Worm (Caenorhabditis elegans) whole organism, young adult: ENCODE data around the gene cpg-8.

Experiments
- B0035.1 ChIP-seq: sonication (generic microtip); optimal IDR thresholded peaks from 2 replicates; lab custom pipeline; 2016; ENCODE audit warnings: missing genetic modification characterization, mild to moderate bottlenecking, missing compliant biosample characterization, missing genotype, missing genetic modification reagents
- B0261.1 ChIP-seq: sonication (generic microtip); optimal IDR thresholded peaks from 2 replicates; lab custom pipeline; 2016; ENCODE audit warnings: mild to moderate bottlenecking, missing genetic modification characterization, moderate library complexity, missing compliant biosample characterization
- B0336.3 ChIP-seq: fragments of 200-800 bp; sonication (Bioruptor generic); IDR thresholded peaks from 2 replicates; pipeline ENCODE4 v1.3.6; 2022; ENCODE audit warnings: missing genetic modification characterization, missing compliant biosample characterization
- C17E4.6 ChIP-seq: fragments of 200-800 bp; sonication (Bioruptor generic); IDR thresholded peaks from 2 replicates; pipeline ENCODE4 v1.3.6; 2022; ENCODE audit warnings: missing genetic modification reagents, missing genetic modification characterization, missing compliant biosample characterization
- F22D6.2 ChIP-seq: sonication (generic microtip); optimal IDR thresholded peaks from 2 replicates; lab custom pipeline; 2016; ENCODE audit warnings: mild to moderate bottlenecking, missing genetic modification characterization, missing compliant biosample characterization
- F57C9.4 ChIP-seq: sonication (generic microtip); optimal IDR thresholded peaks from 2 replicates; lab custom pipeline; 2017; ENCODE audit warnings: mild to moderate bottlenecking, missing genetic modification characterization, missing compliant biosample characterization
- K11D2.4 ChIP-seq: fragments of 200-800 bp; sonication (Bioruptor generic); IDR thresholded peaks from 2 replicates; pipeline ENCODE4 v1.3.6; 2022; ENCODE audit warnings: missing genetic modification reagents, missing genetic modification characterization, missing compliant biosample characterization
- K12H6.12 ChIP-seq: fragments of 200-800 bp; sonication (Bioruptor generic); optimal IDR thresholded peaks from 2 replicates; lab custom pipeline; 2018; ENCODE audit warnings: mild to moderate bottlenecking, missing genetic modification characterization, missing compliant biosample characterization
- T26A5.8 ChIP-seq: sonication (generic microtip); optimal IDR thresholded peaks from 2 replicates; lab custom pipeline; 2016; ENCODE audit warnings: missing genetic modification characterization, missing compliant biosample characterization
- Y56A3A.18 ChIP-seq: fragments of 200-800 bp; sonication (Bioruptor generic); IDR thresholded peaks from 2 replicates; pipeline ENCODE4 v1.3.6; 2022; ENCODE audit warnings: missing genetic modification reagents, missing genetic modification characterization, missing compliant biosample characterization
- Y79H2A.3 ChIP-seq: fragments of 200-800 bp; sonication (Bioruptor generic); conservative IDR thresholded peaks from 2 replicates; pipeline ENCODE4 v1.3.6; 2022; ENCODE audit warnings: missing genetic modification reagents, missing genetic modification characterization, missing compliant biosample characterization
- ZK185.1 ChIP-seq: sonication (generic microtip); optimal IDR thresholded peaks from 2 replicates; lab custom pipeline; 2016; ENCODE audit warnings: mild to moderate bottlenecking, missing genetic modification characterization, missing compliant biosample characterization; ENCODE audit not compliant: poor library complexity, severe bottlenecking
- ama-1 ChIP-seq, 3 experiments: fragments of 150-350 bp in 1 of 3; sonication (generic microtip) in 2 of 3; optimal IDR thresholded peaks; 2 replicates each; lab custom pipeline; 2014 to 2018; ENCODE audit warnings: missing biosample characterization in 2 of 3, missing genetic modification characterization in 2 of 3, missing genetic modification reagents in 2 of 3
- atf-7 ChIP-seq: sonication (generic microtip); optimal IDR thresholded peaks from 2 replicates; lab custom pipeline; 2017; ENCODE audit warnings: mild to moderate bottlenecking, missing genetic modification characterization, missing compliant biosample characterization
- attf-6 ChIP-seq: fragments of 200-800 bp; sonication (Bioruptor generic); IDR thresholded peaks from 2 replicates; pipeline ENCODE4 v1.3.6; 2022; ENCODE audit warnings: missing genetic modification reagents, missing genetic modification characterization, missing compliant biosample characterization
- cebp-1 ChIP-seq, 2 experiments: fragments of 200-800 bp in 1 of 2; sonication (Bioruptor generic) in 1 of 2; sonication (generic microtip) in 1 of 2; IDR thresholded peaks in 1 of 2; optimal IDR thresholded peaks in 1 of 2; 2 replicates each; pipeline versions ENCODE4 v1.3.6 to Lab custom; 2017 to 2022; ENCODE audit warnings: missing compliant biosample characterization in 2 of 2, missing genetic modification characterization in 2 of 2, mild to moderate bottlenecking in 1 of 2, missing genetic modification reagents in 1 of 2, moderate library complexity in 1 of 2
- cebp-2 ChIP-seq: fragments of 200-800 bp; sonication (Bioruptor generic); IDR thresholded peaks from 2 replicates; pipeline ENCODE4 v1.3.6; 2022; ENCODE audit warnings: missing genetic modification characterization, missing compliant biosample characterization
- ceh-100 ChIP-seq: fragments of 200-800 bp; sonication (Bioruptor generic); IDR thresholded peaks from 2 replicates; pipeline ENCODE4 v1.3.6; 2022; ENCODE audit warnings: missing genetic modification reagents, missing genetic modification characterization, missing compliant biosample characterization
- ceh-58 ChIP-seq: fragments of 200-800 bp; sonication (Bioruptor generic); IDR thresholded peaks from 2 replicates; pipeline ENCODE4 v1.3.6; 2022; ENCODE audit warnings: missing genetic modification characterization, missing compliant biosample characterization
- ceh-79 ChIP-seq: sonication (generic microtip); optimal IDR thresholded peaks from 2 replicates; lab custom pipeline; 2017; ENCODE audit warnings: mild to moderate bottlenecking, missing genetic modification characterization, missing compliant biosample characterization
- chd-7 ChIP-seq: sonication (generic microtip); optimal IDR thresholded peaks from 2 replicates; lab custom pipeline; 2016; ENCODE audit warnings: mild to moderate bottlenecking, missing genetic modification characterization, moderate library complexity, missing compliant biosample characterization
- die-1 ChIP-seq: sonication (generic microtip); optimal IDR thresholded peaks from 2 replicates; lab custom pipeline; 2016; ENCODE audit warnings: missing genotype, mild to moderate bottlenecking, missing genetic modification characterization, missing compliant biosample characterization
- efl-1 ChIP-seq: fragments of 150-350 bp; optimal IDR thresholded peaks from 2 replicates; lab custom pipeline; 2014; ENCODE audit warnings: missing biosample characterization, missing genetic modification reagents, missing genetic modification characterization
- egl-18 ChIP-seq: fragments of 200-800 bp; sonication (Bioruptor generic); IDR thresholded peaks from 2 replicates; pipeline ENCODE4 v1.3.6; 2022; ENCODE audit warnings: missing genetic modification reagents, missing genetic modification characterization, missing compliant biosample characterization
- ets-4 ChIP-seq: fragments of 200-800 bp; sonication (Bioruptor generic); optimal IDR thresholded peaks from 2 replicates; lab custom pipeline; 2018; ENCODE audit warnings: mild to moderate bottlenecking, missing genetic modification characterization, missing compliant biosample characterization
- fkh-3 ChIP-seq: sonication (generic microtip); optimal IDR thresholded peaks from 2 replicates; lab custom pipeline; 2016; ENCODE audit warnings: mild to moderate bottlenecking, missing genetic modification characterization, missing compliant biosample characterization
- hlh-26 ChIP-seq: fragments of 200-800 bp; sonication (Bioruptor generic); conservative IDR thresholded peaks from 2 replicates; pipeline ENCODE4 v1.3.6; 2022; ENCODE audit warnings: missing genetic modification reagents, missing genetic modification characterization, missing compliant biosample characterization
- hmg-1.2 ChIP-seq: fragments of 200-800 bp; sonication (Bioruptor generic); IDR thresholded peaks from 2 replicates; pipeline ENCODE4 v1.3.6; 2022; ENCODE audit warnings: missing genetic modification reagents, missing genetic modification characterization, missing compliant biosample characterization
- hrde-1 ChIP-seq: sonication (generic microtip); optimal IDR thresholded peaks from 2 replicates; lab custom pipeline; 2016; ENCODE audit warnings: missing genetic modification characterization, mild to moderate bottlenecking, missing compliant biosample characterization, moderate library complexity, missing genotype, missing genetic modification reagents, borderline replicate concordance
- lag-1 ChIP-seq: fragments of 200-800 bp; sonication (Bioruptor generic); IDR thresholded peaks from 2 replicates; pipeline ENCODE4 v1.3.6; 2022; ENCODE audit warnings: missing genetic modification reagents, missing genetic modification characterization, missing compliant biosample characterization
- let-607 ChIP-seq, 2 experiments: fragments of 200-800 bp in 1 of 2; sonication (Bioruptor generic) in 1 of 2; sonication (generic microtip) in 1 of 2; optimal IDR thresholded peaks; 2 replicates each; lab custom pipeline; 2016 to 2018; ENCODE audit warnings: mild to moderate bottlenecking in 2 of 2, missing compliant biosample characterization in 2 of 2, missing genetic modification characterization in 2 of 2, moderate library complexity in 2 of 2, missing genotype in 1 of 2
- lin-35 ChIP-seq, 3 experiments: fragments of 150-350 bp in 2 of 3; sonication (generic microtip) in 1 of 3; optimal IDR thresholded peaks; 2 replicates each; lab custom pipeline; 2014 to 2018; ENCODE audit warnings: missing biosample characterization in 3 of 3, missing genetic modification characterization in 3 of 3, missing genetic modification reagents in 3 of 3
- lin-40 ChIP-seq: sonication (generic microtip); optimal IDR thresholded peaks from 2 replicates; lab custom pipeline; 2016; ENCODE audit warnings: missing genetic modification characterization, mild to moderate bottlenecking, missing compliant biosample characterization, missing genotype, missing genetic modification reagents
- madf-6 ChIP-seq: fragments of 200-800 bp; sonication (Bioruptor generic); IDR thresholded peaks from 2 replicates; pipeline ENCODE4 v1.3.6; 2022; ENCODE audit warnings: missing genetic modification reagents, missing genetic modification characterization, missing compliant biosample characterization
- madf-8 ChIP-seq: fragments of 200-800 bp; sonication (Bioruptor generic); conservative IDR thresholded peaks from 2 replicates; pipeline ENCODE4 v1.3.6; 2022; ENCODE audit warnings: missing genetic modification reagents, missing genetic modification characterization, missing compliant biosample characterization
- mes-4 ChIP-seq: sonication (generic microtip); optimal IDR thresholded peaks from 2 replicates; lab custom pipeline; 2016; ENCODE audit warnings: missing genotype, missing genetic modification characterization, missing compliant biosample characterization
- nfya-2 ChIP-seq: fragments of 200-800 bp; sonication (Bioruptor generic); IDR thresholded peaks from 2 replicates; pipeline ENCODE4 v1.3.6; 2022; ENCODE audit warnings: missing genetic modification reagents, missing genetic modification characterization, missing compliant biosample characterization
- nhr-179 ChIP-seq: sonication (generic microtip); optimal IDR thresholded peaks from 2 replicates; lab custom pipeline; 2016; ENCODE audit warnings: mild to moderate bottlenecking, missing genetic modification characterization, missing compliant biosample characterization
- nhr-90 ChIP-seq: sonication (generic microtip); optimal IDR thresholded peaks from 2 replicates; lab custom pipeline; 2016; ENCODE audit warnings: missing genotype, mild to moderate bottlenecking, missing genetic modification characterization, missing compliant biosample characterization
- repo-1 ChIP-seq: sonication (generic microtip); optimal IDR thresholded peaks from 2 replicates; lab custom pipeline; 2017; ENCODE audit warnings: mild to moderate bottlenecking, missing genetic modification characterization, missing compliant biosample characterization
- sptf-2 ChIP-seq: fragments of 200-800 bp; sonication (Bioruptor generic); optimal IDR thresholded peaks from 2 replicates; lab custom pipeline; 2018; ENCODE audit warnings: mild to moderate bottlenecking, missing genetic modification characterization, missing compliant biosample characterization
- tbx-9 ChIP-seq: sonication (generic microtip); optimal IDR thresholded peaks from 2 replicates; lab custom pipeline; 2016; ENCODE audit warnings: borderline replicate concordance, missing genetic modification characterization, inconsistent platforms, missing compliant biosample characterization
- tlf-1 ChIP-seq: fragments of 200-800 bp; sonication (Bioruptor generic); optimal IDR thresholded peaks from 2 replicates; lab custom pipeline; 2018; ENCODE audit warnings: mild to moderate bottlenecking, missing genetic modification characterization, missing compliant biosample characterization
- unc-130 ChIP-seq: sonication (generic microtip); optimal IDR thresholded peaks from 2 replicates; lab custom pipeline; 2016; ENCODE audit warnings: missing genetic modification reagents, missing genetic modification characterization, missing compliant biosample characterization
- ztf-18 ChIP-seq: sonication (generic microtip); optimal IDR thresholded peaks from 2 replicates; lab custom pipeline; 2016; ENCODE audit warnings: missing genotype, mild to moderate bottlenecking, missing genetic modification characterization, missing compliant biosample characterization
- ztf-3 ChIP-seq: fragments of 200-800 bp; sonication (Bioruptor generic); optimal IDR thresholded peaks from 2 replicates; lab custom pipeline; 2018; ENCODE audit warnings: mild to moderate bottlenecking, missing genetic modification characterization, missing compliant biosample characterization

The cpg-8 gene

ce11 chrV:4689234-4689633, 3.0 kb downstream of the cpg-8 start, which contains the start of gene K03B4.1 (continued):
- TF ChIP-seq atf-7 (tag; lab: Kevin White, UChicago) (no peak), ceh-79 (tag; lab: Kevin White, UChicago) (peak; percentile 46), T26A5.8 (no peak), die-1 (peak; percentile 14), madf-6 (GFP tag; lab: Robert Waterston, UW) (peak; percentile 40), ceh-58 (GFP tag; lab: Robert Waterston, UW) (peak; percentile 50; the same call in 1 of the 2 replicates), cebp-2 (GFP tag; lab: Robert Waterston, UW) (0 out of 2 replicates have a peak, but pooled peaks have one; percentile 9), cebp-1 (GFP tag; IDR thresholded peaks at IDR 0.05; lab: Robert Waterston, UW) (no peak), cebp-1 (tag; optimal IDR thresholded peaks at IDR 0.05; lab: Kevin White, UChicago) (no peak), hrde-1 (tag; lab: Kevin White, UChicago) (peak; percentile 32), Y79H2A.3 (no peak), sptf-2 (no peak), repo-1 (no peak), C17E4.6 (no peak), let-607 (tag; optimal IDR thresholded peaks at IDR 0.05; lab: Kevin White, UChicago) (no peak), F57C9.4 (tag; lab: Kevin White, UChicago) (no peak), hmg-1.2 (GFP tag; lab: Robert Waterston, UW) (no peak), K12H6.12 (tag; lab: Kevin White, UChicago) (no peak), B0336.3 (GFP tag; lab: Robert Waterston, UW) (0 out of 2 replicates have a peak, but pooled peaks have one; percentile 24), Y56A3A.18 (GFP tag; lab: Robert Waterston, UW) (no peak)

ce11 chrV:4687944-4688505, 4.2 kb downstream of the cpg-8 start, which contains the start of gene K03B4.2:
Gene K03B4.2 (plus strand): TSS chrV:4687994.
- no peak for TF ChIP-seq ets-4 (GFP tag; lab: Kevin White, UChicago)
- TF ChIP-seq nhr-90 = no peak
- TF ChIP-seq nfya-2 = no peak
- no peak for TF ChIP-seq attf-6 (GFP tag; lab: Robert Waterston, UW)
- no peak for TF ChIP-seq K11D2.4 (GFP tag; lab: Robert Waterston, UW)
- TF ChIP-seq B0261.1 (tag; lab: Kevin White, UChicago) = no peak
- TF ChIP-seq mes-4 (tag; lab: Kevin White, UChicago) = no peak
- TF ChIP-seq chd-7 (tag; lab: Kevin White, UChicago) = no peak
- no peak for TF ChIP-seq efl-1 (GFP tag; lab: Kevin White, UChicago)
- TF ChIP-seq fkh-3 (tag; lab: Kevin White, UChicago) = no peak
- TF ChIP-seq tbx-9 (tag; lab: Kevin White, UChicago) = no peak
- TF ChIP-seq B0035.1 (tag; lab: Kevin White, UChicago) = no peak
- TF ChIP-seq lag-1 = no peak
- no peak for TF ChIP-seq hlh-26 (GFP tag; lab: Robert Waterston, UW)
- no peak for TF ChIP-seq die-1
- TF ChIP-seq ZK185.1 = no peak
- no peak for TF ChIP-seq ceh-100 (GFP tag; lab: Robert Waterston, UW)
- no peak for TF ChIP-seq lin-40 (tag; lab: Kevin White, UChicago)
- no peak for TF ChIP-seq tlf-1 (GFP tag; lab: Kevin White, UChicago)
- no peak for TF ChIP-seq ztf-3 (GFP tag; lab: Kevin White, UChicago)
- no peak for TF ChIP-seq nhr-179 (tag; lab: Kevin White, UChicago)
- TF ChIP-seq F22D6.2 (tag; lab: Kevin White, UChicago) = no peak
- TF ChIP-seq unc-130 (GFP tag; lab: Kevin White, UChicago) = no peak
- no peak for TF ChIP-seq ceh-79 (tag; lab: Kevin White, UChicago)
- no peak for TF ChIP-seq ztf-18 (tag; lab: Kevin White, UChicago)
- TF ChIP-seq lin-35 (GFP tag; optimal IDR thresholded peaks at IDR 0.05; lab: Kevin White, UChicago) = peak in 1 of 3 experiments; percentile 15
- 0 out of 2 replicates have a peak, but pooled peaks have one; percentile 12 for TF ChIP-seq madf-8 (GFP tag; lab: Robert Waterston, UW)
- no peak for TF ChIP-seq ceh-58 (GFP tag; lab: Robert Waterston, UW)
- TF ChIP-seq ama-1 (optimal IDR thresholded peaks at IDR 0.05; lab: Kevin White, UChicago) = peak; percentile 59
- no peak for TF ChIP-seq ama-1 (GFP tag; optimal IDR thresholded peaks at IDR 0.05; lab: Kevin White, UChicago)
- 0 out of 2 replicates have a peak, but pooled peaks have one; percentile 19 for TF ChIP-seq egl-18 (GFP tag; lab: Robert Waterston, UW)
